Fruit fly (Drosophila melanogaster) whole organism, adult: Measurements from ENCODE around the gene CG46026.

Experiments
- CG11617 ChIP-seq: fragments of 200-800 bp; sonication (Bioruptor generic); optimal IDR thresholded peaks from 2 replicates; lab custom pipeline; 2017; ENCODE audit warnings: mild to moderate bottlenecking, missing biosample characterization, missing genetic modification reagents, missing genetic modification characterization
- CG12768 ChIP-seq: fragments of 200-800 bp; sonication (Bioruptor generic); optimal IDR thresholded peaks from 2 replicates; lab custom pipeline; 2017; ENCODE audit warnings: missing biosample characterization, missing genetic modification characterization, mild to moderate bottlenecking, moderate library complexity, missing genetic modification reagents
- CG14711 ChIP-seq: fragments of 200-800 bp; sonication (Bioruptor generic); optimal IDR thresholded peaks from 2 replicates; lab custom pipeline; 2018; ENCODE audit warnings: missing biosample characterization, mild to moderate bottlenecking, missing genetic modification characterization, moderate library complexity
- CG1620 ChIP-seq: fragments of 200-800 bp; sonication (Bioruptor generic); optimal IDR thresholded peaks from 2 replicates; lab custom pipeline; 2016; ENCODE audit warnings: missing biosample characterization, missing genetic modification characterization
- CG33017 ChIP-seq: fragments of 200-800 bp; sonication (Bioruptor generic); optimal IDR thresholded peaks from 2 replicates; lab custom pipeline; 2018; ENCODE audit warnings: missing biosample characterization, mild to moderate bottlenecking, missing genetic modification characterization, moderate library complexity
- CG5204 ChIP-seq: fragments of 200-800 bp; sonication (Bioruptor generic); optimal IDR thresholded peaks from 2 replicates; lab custom pipeline; 2016; ENCODE audit warnings: missing biosample characterization, missing genetic modification characterization
- CG7045 ChIP-seq: fragments of 200-800 bp; sonication (Bioruptor generic); optimal IDR thresholded peaks from 2 replicates; lab custom pipeline; 2017; ENCODE audit warnings: missing biosample characterization, mild to moderate bottlenecking, missing genetic modification characterization
- CG7101 ChIP-seq: fragments of 200-800 bp; sonication (Bioruptor generic); optimal IDR thresholded peaks from 2 replicates; lab custom pipeline; 2018; ENCODE audit warnings: missing biosample characterization, mild to moderate bottlenecking, missing genetic modification characterization, moderate library complexity
- Clk ChIP-seq: fragments of 200-800 bp; sonication (Bioruptor generic); optimal IDR thresholded peaks from 2 replicates; lab custom pipeline; 2017; ENCODE audit warnings: missing biosample characterization, missing genetic modification characterization
- Crg-1 ChIP-seq: fragments of 200-800 bp; sonication (Bioruptor generic); optimal IDR thresholded peaks from 2 replicates; lab custom pipeline; 2016; ENCODE audit warnings: missing biosample characterization, missing genetic modification characterization
- Hr96 ChIP-seq: fragments of 200-800 bp; sonication (Bioruptor generic); optimal IDR thresholded peaks from 2 replicates; lab custom pipeline; 2016; ENCODE audit warnings: missing biosample characterization, missing genetic modification characterization
- Mnt ChIP-seq: fragments of 200-800 bp; sonication (Bioruptor generic); optimal IDR thresholded peaks from 2 replicates; lab custom pipeline; 2016; ENCODE audit warnings: missing biosample characterization, mild to moderate bottlenecking, missing genetic modification characterization
- bab1 ChIP-seq: fragments of 200-800 bp; sonication (Bioruptor generic); optimal IDR thresholded peaks from 3 replicates; lab custom pipeline; 2019; ENCODE audit warnings: missing biosample characterization, mild to moderate bottlenecking, missing genetic modification characterization, moderate library complexity
- cic ChIP-seq: fragments of 200-800 bp; sonication (Bioruptor generic); optimal IDR thresholded peaks from 2 replicates; lab custom pipeline; 2017; ENCODE audit warnings: missing biosample characterization, mild to moderate bottlenecking, missing genetic modification characterization, moderate library complexity
- cnc ChIP-seq, 2 experiments: fragments of >200 bp; optimal IDR thresholded peaks; 2 replicates each; lab custom pipeline; 2017
- kay ChIP-seq: fragments of 200-800 bp; sonication (Bioruptor generic); peaks from one replicate; lab custom pipeline; 2016; ENCODE audit warnings: missing biosample characterization, missing genetic modification characterization, borderline replicate concordance
- ovo ChIP-seq: fragments of 200-800 bp; sonication (Bioruptor generic); optimal IDR thresholded peaks from 2 replicates; lab custom pipeline; 2016; ENCODE audit warnings: missing biosample characterization, missing genetic modification characterization
- pad ChIP-seq: fragments of 200-800 bp; sonication (Bioruptor generic); optimal IDR thresholded peaks from 3 replicates; lab custom pipeline; 2017; ENCODE audit warnings: missing biosample characterization, missing genetic modification characterization, mild to moderate bottlenecking, moderate library complexity, missing genetic modification reagents
- tj ChIP-seq: fragments of 200-800 bp; sonication (Bioruptor generic); optimal IDR thresholded peaks from 3 replicates; lab custom pipeline; 2017; ENCODE audit warnings: missing biosample characterization, mild to moderate bottlenecking, missing genetic modification characterization, moderate library complexity
- toe ChIP-seq: fragments of 200-800 bp; sonication (Bioruptor generic); optimal IDR thresholded peaks from 2 replicates; lab custom pipeline; 2016; ENCODE audit warnings: missing biosample characterization, missing genetic modification characterization

The CG46026 gene

dm6 chr3R:6339795-6340194, 33.1 kb downstream of the CG46026 start, which contains the start of gene Osi20:
Gene Osi20, plus strand, starts transcription at chr3R:6340095.
- TF ChIP-seq cnc (optimal IDR thresholded peaks at IDR 0.05; lab: Kevin White, UChicago), result no peak
- TF ChIP-seq bab1, result no peak
- no peak for TF ChIP-seq kay
- no peak for TF ChIP-seq tj
- no peak for TF ChIP-seq Crg-1
- TF ChIP-seq pad (GFP tag; lab: Kevin White, UChicago), result no peak
- no peak for TF ChIP-seq Hr96
- no peak for TF ChIP-seq CG1620 (GFP tag; lab: Kevin White, UChicago)
- no peak for TF ChIP-seq toe (GFP tag; lab: Kevin White, UChicago)
- no peak for TF ChIP-seq Mnt (GFP tag; lab: Kevin White, UChicago)
- no peak for TF ChIP-seq CG11617 (GFP tag; lab: Kevin White, UChicago)
- no peak for TF ChIP-seq CG33017 (tag; lab: Kevin White, UChicago)
- no peak for TF ChIP-seq CG14711 (tag; lab: Kevin White, UChicago)
- TF ChIP-seq CG5204 (GFP tag; lab: Kevin White, UChicago), result no peak
- TF ChIP-seq cic, result no peak
- no peak for TF ChIP-seq Clk (GFP tag; lab: Kevin White, UChicago)
- TF ChIP-seq CG12768, result no peak
- TF ChIP-seq CG7045 (GFP tag; lab: Kevin White, UChicago), result no peak
- no peak for TF ChIP-seq CG7101 (tag; lab: Kevin White, UChicago)

- TF ChIP-seq Clk (GFP tag; lab: Kevin White, UChicago), result no peak
- no peak for TF ChIP-seq bab1
- TF ChIP-seq CG5204 (GFP tag; lab: Kevin White, UChicago), result no peak
- no peak for TF ChIP-seq CG7045 (GFP tag; lab: Kevin White, UChicago)
- TF ChIP-seq Hr96, result no peak
- no peak for TF ChIP-seq CG12768
- TF ChIP-seq tj, result no peak
These were observed 35.0 kb downstream of the CG46026 start, which contains the start of gene CG17917 for dm6 chr3R:6341668-6342067. Gene CG17917, plus strand, starts transcription at chr3R:6341968.

- TF ChIP-seq CG7101 (tag; lab: Kevin White, UChicago) (no peak), cnc (optimal IDR thresholded peaks at IDR 0.05; lab: Kevin White, UChicago) (no peak), CG12768 (no peak), toe (GFP tag; lab: Kevin White, UChicago) (no peak), CG14711 (tag; lab: Kevin White, UChicago) (no peak), cic (no peak), bab1 (no peak), pad (GFP tag; lab: Kevin White, UChicago) (no peak), Mnt (GFP tag; lab: Kevin White, UChicago) (no peak), kay (no peak), Clk (GFP tag; lab: Kevin White, UChicago) (no peak), Hr96 (no peak), CG5204 (GFP tag; lab: Kevin White, UChicago) (no peak), tj (no peak), Crg-1 (no peak), CG1620 (GFP tag; lab: Kevin White, UChicago) (no peak), CG11617 (GFP tag; lab: Kevin White, UChicago) (no peak), CG33017 (tag; lab: Kevin White, UChicago) (no peak), ovo (GFP tag; lab: Kevin White, UChicago) (no peak), CG7045 (GFP tag; lab: Kevin White, UChicago) (no peak)
These were observed 36.0 kb downstream of the CG46026 start, which contains the start of gene CG10298 for dm6 chr3R:6342702-6343101. Gene CG10298, plus strand, starts transcription at chr3R:6343002.

dm6 chr3R:6343396-6344239, 36.9 kb downstream of the CG46026 start, which contains the start of gene CG17919:
Gene CG17919, plus strand, starts transcription at chr3R:6344029.
- TF ChIP-seq CG7045 (GFP tag; lab: Kevin White, UChicago) (no peak), CG1620 (GFP tag; lab: Kevin White, UChicago) (no peak), tj (no peak)

- peak; percentile 23 for TF ChIP-seq CG1620 (GFP tag; lab: Kevin White, UChicago)
- TF ChIP-seq CG5204 (GFP tag; lab: Kevin White, UChicago), result peak; percentile 18
- TF ChIP-seq Hr96, result peak; percentile 6
- peak; percentile 65 for TF ChIP-seq Mnt (GFP tag; lab: Kevin White, UChicago)
- peak; percentile 14 for TF ChIP-seq CG14711 (tag; lab: Kevin White, UChicago)
- TF ChIP-seq kay, result no peak
- TF ChIP-seq CG12768, result peak; percentile 7
- no peak for TF ChIP-seq cic
- no peak for TF ChIP-seq Clk (GFP tag; lab: Kevin White, UChicago)
- TF ChIP-seq tj, result peak; percentile 6
- TF ChIP-seq bab1, result peak; percentile 24
- TF ChIP-seq CG7045 (GFP tag; lab: Kevin White, UChicago), result no peak
These were observed 39.1 kb downstream of the CG46026 start, which contains the start of the genes SmD2 and CG18048 for dm6 chr3R:6345814-6346213. Gene SmD2, minus strand, starts transcription at chr3R:6345911. Gene CG18048, plus strand, starts transcription at chr3R:6346111.

- no peak for TF ChIP-seq kay
- TF ChIP-seq CG11617 (GFP tag; lab: Kevin White, UChicago), result no peak
- no peak for TF ChIP-seq cnc (optimal IDR thresholded peaks at IDR 0.05; lab: Kevin White, UChicago)
These were observed 42.3 kb downstream of the CG46026 start, which contains the start of gene Hr83 for dm6 chr3R:6348943-6349342. Gene Hr83, plus strand, starts transcription at chr3R:6349243.
